Fruit fly (Drosophila melanogaster): ENCODE data around the gene Syx7.

DNA sequence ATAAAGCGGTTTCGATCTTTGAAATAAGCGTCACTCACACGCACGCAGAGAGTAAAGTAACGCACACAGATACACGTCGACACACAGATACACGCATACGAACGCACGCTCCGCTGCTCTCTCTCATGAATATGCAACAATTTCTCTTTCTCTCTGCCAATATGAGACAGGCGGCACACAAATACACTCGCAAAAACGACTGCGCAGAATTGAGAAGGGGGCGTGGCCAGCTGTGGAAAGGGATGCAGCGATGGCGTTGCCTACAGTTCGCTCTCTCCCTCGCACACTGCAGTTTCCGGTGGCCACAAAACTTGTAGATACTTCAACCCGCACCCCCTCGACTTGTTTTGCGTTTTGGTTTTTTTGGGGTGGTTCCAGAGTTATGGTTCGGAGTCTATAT is 34.0 kb downstream of the Syx7 start:
- TF ChIP-seq CG6163 (GFP tag; IDR thresholded peaks at IDR 0.05) (peak; percentile 87), CG8119 (GFP tag; IDR thresholded peaks at IDR 0.05) (no peak), cyc (GFP tag; optimal IDR thresholded peaks at IDR 0.05) (peak; percentile 66), CG6792 (GFP tag; optimal IDR thresholded peaks at IDR 0.05) (peak; percentile 68)

Measured in whole organism, prepupa.